Worm (Caenorhabditis elegans) whole organism, late embryonic: ENCODE data around the gene cal-4.

Experiments
- C38D4.7 ChIP-seq: fragments of 200-800 bp; sonication (Bioruptor generic); optimal IDR thresholded peaks from 2 replicates; lab custom pipeline; 2018; ENCODE audit warnings: mild to moderate bottlenecking, missing genetic modification characterization, moderate library complexity, missing compliant biosample characterization
- K09A11.1 ChIP-seq: sonication (generic microtip); optimal IDR thresholded peaks from 2 replicates; lab custom pipeline; 2017; ENCODE audit warnings: antibody characterized with exemption, mild to moderate bottlenecking, missing genetic modification characterization, missing compliant biosample characterization; ENCODE audit not compliant: insufficient read depth
- Y22D7AL.16 ChIP-seq: sonication (generic microtip); optimal IDR thresholded peaks from 2 replicates; lab custom pipeline; 2016; ENCODE audit warnings: missing genetic modification characterization, missing compliant biosample characterization
- ahr-1 ChIP-seq: sonication (generic microtip); optimal IDR thresholded peaks from 2 replicates; lab custom pipeline; 2016; ENCODE audit warnings: missing genetic modification characterization, missing compliant biosample characterization
- ama-1 ChIP-seq: fragments of 150-350 bp; optimal IDR thresholded peaks from 2 replicates; lab custom pipeline; 2014
- ceh-14 ChIP-seq: sonication (generic microtip); optimal IDR thresholded peaks from 2 replicates; lab custom pipeline; 2016; ENCODE audit warnings: missing genotype, missing genetic modification characterization, missing compliant biosample characterization
- ceh-18 ChIP-seq: sonication (generic microtip); optimal IDR thresholded peaks from 2 replicates; lab custom pipeline; 2016; ENCODE audit warnings: missing genetic modification characterization, missing compliant biosample characterization
- ceh-19 ChIP-seq: fragments of 200-800 bp; sonication (Bioruptor generic); optimal IDR thresholded peaks from 2 replicates; lab custom pipeline; 2018; ENCODE audit warnings: mild to moderate bottlenecking, missing genetic modification characterization, missing compliant biosample characterization
- ceh-2 ChIP-seq: sonication (generic microtip); optimal IDR thresholded peaks from 2 replicates; lab custom pipeline; 2016; ENCODE audit warnings: missing genotype, missing genetic modification characterization, missing compliant biosample characterization
- ceh-22 ChIP-seq: sonication (generic microtip); optimal IDR thresholded peaks from 2 replicates; lab custom pipeline; 2017; ENCODE audit warnings: missing biosample characterization, missing genetic modification characterization
- ceh-24 ChIP-seq: sonication (generic microtip); optimal IDR thresholded peaks from 2 replicates; lab custom pipeline; 2016; ENCODE audit warnings: mild to moderate bottlenecking, missing genetic modification characterization, missing compliant biosample characterization
- ceh-30 ChIP-seq: fragments of 150-350 bp; optimal IDR thresholded peaks from 2 replicates; lab custom pipeline; 2014; ENCODE audit warnings: missing biosample characterization, missing genetic modification characterization
- ceh-31 ChIP-seq: sonication (generic microtip); optimal IDR thresholded peaks from 2 replicates; lab custom pipeline; 2016; ENCODE audit warnings: missing genetic modification characterization, missing compliant biosample characterization
- ceh-45 ChIP-seq: fragments of 200-800 bp; sonication (Bioruptor generic); IDR thresholded peaks from 2 replicates; pipeline ENCODE4 v1.3.6; 2022; ENCODE audit warnings: missing genetic modification reagents, missing genetic modification characterization, missing compliant biosample characterization
- ceh-48 ChIP-seq: sonication (generic microtip); optimal IDR thresholded peaks from 2 replicates; lab custom pipeline; 2016; ENCODE audit warnings: missing genetic modification characterization, inconsistent platforms, missing compliant biosample characterization
- ceh-6 ChIP-seq: fragments of 200-800 bp; sonication (Bioruptor generic); optimal IDR thresholded peaks from 2 replicates; lab custom pipeline; 2018; ENCODE audit warnings: mild to moderate bottlenecking, missing genetic modification characterization, missing compliant biosample characterization
- che-1 ChIP-seq: sonication (generic microtip); optimal IDR thresholded peaks from 2 replicates; lab custom pipeline; 2016; ENCODE audit warnings: mild to moderate bottlenecking, missing genetic modification characterization, missing compliant biosample characterization
- dmd-4 ChIP-seq: sonication (generic microtip); optimal IDR thresholded peaks from 2 replicates; lab custom pipeline; 2016; ENCODE audit warnings: borderline replicate concordance, missing genetic modification characterization, missing compliant biosample characterization
- elt-2 ChIP-seq: sonication (generic microtip); optimal IDR thresholded peaks from 2 replicates; lab custom pipeline; 2016; ENCODE audit warnings: missing genetic modification reagents, missing genetic modification characterization, missing compliant biosample characterization
- elt-4 ChIP-seq: sonication (generic microtip); optimal IDR thresholded peaks from 2 replicates; lab custom pipeline; 2016; ENCODE audit warnings: missing genetic modification characterization, missing compliant biosample characterization
- fax-1 ChIP-seq: sonication (generic microtip); optimal IDR thresholded peaks from 2 replicates; lab custom pipeline; 2016; ENCODE audit warnings: missing genotype, missing genetic modification characterization, missing compliant biosample characterization
- fkh-10 ChIP-seq: fragments of 150-350 bp; optimal IDR thresholded peaks from 2 replicates; lab custom pipeline; 2014; ENCODE audit warnings: missing biosample characterization, missing genetic modification reagents, missing genetic modification characterization
- hlh-30 ChIP-seq: sonication (generic microtip); optimal IDR thresholded peaks from 2 replicates; lab custom pipeline; 2017; ENCODE audit warnings: antibody characterized with exemption, missing genetic modification characterization, missing compliant biosample characterization; ENCODE audit not compliant: insufficient read depth
- hlh-6 ChIP-seq: sonication (generic microtip); optimal IDR thresholded peaks from 2 replicates; lab custom pipeline; 2016; ENCODE audit warnings: missing genotype, missing genetic modification characterization, missing compliant biosample characterization
- hlh-8 ChIP-seq: sonication (generic microtip); optimal IDR thresholded peaks from 2 replicates; lab custom pipeline; 2016; ENCODE audit warnings: missing genotype, missing genetic modification characterization, missing compliant biosample characterization
- lin-11 ChIP-seq: fragments of 200-800 bp; sonication (Bioruptor generic); optimal IDR thresholded peaks from 2 replicates; lab custom pipeline; 2018; ENCODE audit warnings: mild to moderate bottlenecking, missing genetic modification characterization, missing compliant biosample characterization
- mec-3 ChIP-seq: sonication (generic microtip); optimal IDR thresholded peaks from 2 replicates; lab custom pipeline; 2016; ENCODE audit warnings: borderline replicate concordance, missing genetic modification characterization, missing compliant biosample characterization
- nfya-1 ChIP-seq: sonication (generic microtip); optimal IDR thresholded peaks from 2 replicates; lab custom pipeline; 2017; ENCODE audit warnings: missing genetic modification characterization, mild to moderate bottlenecking, missing compliant biosample characterization, antibody characterized with exemption, moderate library complexity
- nhr-11 ChIP-seq: fragments of 150-350 bp; optimal IDR thresholded peaks from 2 replicates; lab custom pipeline; 2014; ENCODE audit warnings: missing biosample characterization, missing genetic modification characterization
- npax-4 ChIP-seq: sonication (generic microtip); optimal IDR thresholded peaks from 2 replicates; lab custom pipeline; 2016; ENCODE audit warnings: missing genetic modification characterization, missing compliant biosample characterization
- odd-2 ChIP-seq: sonication (generic microtip); optimal IDR thresholded peaks from 2 replicates; lab custom pipeline; 2017; ENCODE audit warnings: antibody characterized with exemption, mild to moderate bottlenecking, missing genetic modification characterization, missing compliant biosample characterization
- pag-3 ChIP-seq: sonication (generic microtip); optimal IDR thresholded peaks from 2 replicates; lab custom pipeline; 2016; ENCODE audit warnings: missing compliant biosample characterization, missing genetic modification characterization, borderline replicate concordance
- pha-4 ChIP-seq: fragments of 150-350 bp; optimal IDR thresholded peaks from 2 replicates; lab custom pipeline; 2018; ENCODE audit warnings: missing biosample characterization, missing genetic modification reagents, missing genetic modification characterization
- pros-1 ChIP-seq: fragments of 150-350 bp; optimal IDR thresholded peaks from 2 replicates; lab custom pipeline; 2014; ENCODE audit warnings: missing biosample characterization, missing genetic modification reagents, missing genetic modification characterization
- ref-2 ChIP-seq: sonication (generic microtip); optimal IDR thresholded peaks from 2 replicates; lab custom pipeline; 2016; ENCODE audit warnings: missing genetic modification characterization, missing compliant biosample characterization
- rnt-1 ChIP-seq: sonication (generic microtip); optimal IDR thresholded peaks from 2 replicates; lab custom pipeline; 2016; ENCODE audit warnings: missing genetic modification characterization, missing compliant biosample characterization
- sdc-2 ChIP-seq: sonication (generic microtip); optimal IDR thresholded peaks from 2 replicates; lab custom pipeline; 2016; ENCODE audit warnings: missing genotype, missing genetic modification characterization, missing compliant biosample characterization
- sox-2 ChIP-seq: fragments of 200-800 bp; sonication (Bioruptor generic); IDR thresholded peaks from 2 replicates; pipeline ENCODE4 v1.3.6; 2022; ENCODE audit warnings: missing genetic modification reagents, missing genetic modification characterization, missing compliant biosample characterization
- sox-4 ChIP-seq: sonication (generic microtip); optimal IDR thresholded peaks from 2 replicates; lab custom pipeline; 2017; ENCODE audit warnings: mild to moderate bottlenecking, missing genetic modification characterization, inconsistent platforms, missing compliant biosample characterization
- tbx-2 ChIP-seq: sonication (generic microtip); optimal IDR thresholded peaks from 2 replicates; lab custom pipeline; 2016; ENCODE audit warnings: missing genetic modification characterization, missing compliant biosample characterization
- tbx-7 ChIP-seq: sonication (generic microtip); optimal IDR thresholded peaks from 2 replicates; lab custom pipeline; 2016; ENCODE audit warnings: missing genotype, missing genetic modification characterization, missing compliant biosample characterization
- ttx-3 ChIP-seq: sonication (generic microtip); optimal IDR thresholded peaks from 2 replicates; lab custom pipeline; 2016; ENCODE audit warnings: missing genetic modification reagents, missing genetic modification characterization, missing compliant biosample characterization
- unc-42 ChIP-seq: sonication (generic microtip); optimal IDR thresholded peaks from 2 replicates; lab custom pipeline; 2016; ENCODE audit warnings: missing genotype, missing genetic modification characterization, missing compliant biosample characterization
- unc-55 ChIP-seq: sonication (generic microtip); optimal IDR thresholded peaks from 2 replicates; lab custom pipeline; 2017; ENCODE audit warnings: missing biosample characterization, missing genetic modification reagents, missing genetic modification characterization
- unc-86 ChIP-seq: sonication (generic microtip); optimal IDR thresholded peaks from 2 replicates; lab custom pipeline; 2016; ENCODE audit warnings: missing genetic modification characterization, missing compliant biosample characterization

The cal-4 gene

ce11 chrIV:10483607-10484117 is 37.5 kb upstream of the cal-4 start, which contains the start of the genes F01D4.5 and ced-5 (continued):
- TF ChIP-seq elt-2 (tag; lab: Kevin White, UChicago) (peak; percentile 79), C38D4.7 (GFP tag; lab: Kevin White, UChicago) (no peak), Y22D7AL.16 (peak; percentile 10), unc-86 (peak; percentile 53), ref-2 (tag; lab: Kevin White, UChicago) (peak; percentile 73), odd-2 (no peak), ceh-2 (tag; lab: Kevin White, UChicago) (peak; percentile 93), ceh-19 (GFP tag; lab: Kevin White, UChicago) (peak; percentile 26), ceh-45 (GFP tag; lab: Robert Waterston, UW) (no peak), nhr-11 (tag; lab: Kevin White, UChicago) (no peak), ama-1 (lab: Kevin White, UChicago) (no peak), sox-4 (tag; lab: Kevin White, UChicago) (no peak), ceh-30 (tag; lab: Kevin White, UChicago) (no peak), nfya-1 (tag; lab: Kevin White, UChicago) (peak; percentile 25), ttx-3 (peak; percentile 45), pha-4 (tag; lab: Kevin White, UChicago) (no peak), pag-3 (tag; lab: Kevin White, UChicago) (no peak), ceh-22 (tag; lab: Kevin White, UChicago) (no peak), ahr-1 (tag; lab: Kevin White, UChicago) (peak; percentile 42)

ce11 chrIV:10489409-10489808 is 31.8 kb upstream of the cal-4 start:
- TF ChIP-seq ceh-19 (GFP tag; lab: Kevin White, UChicago): no peak
- peak; percentile 3 for TF ChIP-seq hlh-8 (tag; lab: Kevin White, UChicago)

ce11 chrIV:10498401-10498800 is 22.8 kb upstream of the cal-4 start:
- TF ChIP-seq tbx-7: no peak
- no peak for TF ChIP-seq nhr-11 (tag; lab: Kevin White, UChicago)
- TF ChIP-seq unc-55: no peak
- no peak for TF ChIP-seq sox-4 (tag; lab: Kevin White, UChicago)
- TF ChIP-seq pha-4 (tag; lab: Kevin White, UChicago): no peak
- no peak for TF ChIP-seq dmd-4 (tag; lab: Kevin White, UChicago)
- TF ChIP-seq pros-1 (tag; lab: Kevin White, UChicago): no peak
- TF ChIP-seq hlh-6 (tag; lab: Kevin White, UChicago): no peak
- no peak for TF ChIP-seq ceh-48 (tag; lab: Kevin White, UChicago)
- no peak for TF ChIP-seq che-1 (tag; lab: Kevin White, UChicago)
- TF ChIP-seq ref-2 (tag; lab: Kevin White, UChicago): no peak
- TF ChIP-seq hlh-8 (tag; lab: Kevin White, UChicago): no peak
- TF ChIP-seq sdc-2 (tag; lab: Kevin White, UChicago): no peak
- TF ChIP-seq unc-42 (tag; lab: Kevin White, UChicago): no peak

- TF ChIP-seq tbx-2 (tag; lab: Kevin White, UChicago) (peak; percentile 11), sox-2 (GFP tag; lab: Robert Waterston, UW) (no peak), nhr-11 (tag; lab: Kevin White, UChicago) (no peak), unc-55 (peak; percentile 51), fkh-10 (no peak), npax-4 (tag; lab: Kevin White, UChicago) (no peak), ceh-2 (tag; lab: Kevin White, UChicago) (no peak), che-1 (tag; lab: Kevin White, UChicago) (no peak), ceh-31 (tag; lab: Kevin White, UChicago) (peak; percentile 66), K09A11.1 (tag; lab: Kevin White, UChicago) (no peak), pros-1 (tag; lab: Kevin White, UChicago) (no peak), mec-3 (tag; lab: Kevin White, UChicago) (no peak), hlh-30 (no peak), ceh-24 (no peak), lin-11 (no peak), unc-42 (tag; lab: Kevin White, UChicago) (peak; percentile 15), fax-1 (tag; lab: Kevin White, UChicago) (peak; percentile 36), elt-2 (tag; lab: Kevin White, UChicago) (no peak), ceh-18 (peak; percentile 63), nfya-1 (tag; lab: Kevin White, UChicago) (peak; percentile 70), elt-4 (tag; lab: Kevin White, UChicago) (no peak), ref-2 (tag; lab: Kevin White, UChicago) (no peak), ceh-6 (no peak), rnt-1 (tag; lab: Kevin White, UChicago) (no peak), ceh-14 (tag; lab: Kevin White, UChicago) (peak; percentile 49)
Observed at ce11 chrIV:10499948-10500356, 21.3 kb upstream of the cal-4 start.
